Fruit fly (Drosophila melanogaster) whole organism, embryonic: ENCODE data around the gene NijC.

Experiments
- B-H2 ChIP-seq: fragments of 200-800 bp; sonication (Bioruptor generic); optimal IDR thresholded peaks from 2 replicates; lab custom pipeline; 2018; ENCODE audit warnings: missing biosample characterization, mild to moderate bottlenecking, missing genetic modification characterization
- BtbVII ChIP-seq: fragments of 200-800 bp; sonication (Bioruptor generic); optimal IDR thresholded peaks from 3 replicates; lab custom pipeline; 2017; ENCODE audit warnings: missing biosample characterization, mild to moderate bottlenecking, missing genetic modification characterization
- CG11504 ChIP-seq: fragments of 200-800 bp; sonication (Bioruptor generic); optimal IDR thresholded peaks from 3 replicates; lab custom pipeline; 2019; ENCODE audit warnings: missing biosample characterization, mild to moderate bottlenecking, missing genetic modification characterization, moderate library complexity
- CG13775 ChIP-seq: fragments of 200-800 bp; sonication (Bioruptor generic); optimal IDR thresholded peaks from 3 replicates; lab custom pipeline; 2017; ENCODE audit warnings: missing biosample characterization, mild to moderate bottlenecking, missing genetic modification characterization
- CG13894 ChIP-seq: fragments of 200-800 bp; sonication (Bioruptor generic); optimal IDR thresholded peaks from 3 replicates; lab custom pipeline; 2018; ENCODE audit warnings: missing biosample characterization, mild to moderate bottlenecking, missing genetic modification characterization, moderate library complexity
- CG14014 ChIP-seq: fragments of 200-800 bp; sonication (Bioruptor generic); IDR thresholded peaks from 2 replicates; pipeline ENCODE4 v1.3.6; 2022; ENCODE audit warnings: missing biosample characterization, missing genetic modification characterization
- CG15514 ChIP-seq: fragments of 200-800 bp; sonication (Bioruptor generic); optimal IDR thresholded peaks from 3 replicates; lab custom pipeline; 2017; ENCODE audit warnings: missing biosample characterization, missing genetic modification characterization, mild to moderate bottlenecking, moderate library complexity, missing genetic modification reagents
- CG17385 ChIP-seq: fragments of 200-800 bp; sonication (Bioruptor generic); optimal IDR thresholded peaks from 3 replicates; lab custom pipeline; 2018; ENCODE audit warnings: missing biosample characterization, mild to moderate bottlenecking, missing genetic modification characterization
- CG32532 ChIP-seq: fragments of 200-800 bp; sonication (Bioruptor generic); IDR thresholded peaks from 2 replicates; pipeline ENCODE4 v1.3.6; 2022; ENCODE audit warnings: missing biosample characterization, missing genetic modification characterization
- CG6254 ChIP-seq: fragments of 200-800 bp; sonication (Bioruptor generic); optimal IDR thresholded peaks from 3 replicates; lab custom pipeline; 2017; ENCODE audit warnings: mild to moderate bottlenecking, missing biosample characterization, missing genetic modification reagents, missing genetic modification characterization
- CG6854 ChIP-seq: fragments of 200-800 bp; sonication (Bioruptor generic); optimal IDR thresholded peaks from 3 replicates; lab custom pipeline; 2017; ENCODE audit warnings: missing biosample characterization, mild to moderate bottlenecking, missing genetic modification characterization
- CG7745 ChIP-seq: fragments of 200-800 bp; sonication (Bioruptor generic); optimal IDR thresholded peaks from 2 replicates; lab custom pipeline; 2018; ENCODE audit warnings: missing biosample characterization, mild to moderate bottlenecking, missing genetic modification characterization, moderate library complexity
- CG8290 ChIP-seq, 3 experiments: fragments of 200-800 bp; sonication (Bioruptor generic); optimal IDR thresholded peaks; 2 replicates each; lab custom pipeline; 2016 to 2019; ENCODE audit warnings: missing biosample characterization in 3 of 3, missing genetic modification characterization in 3 of 3, mild to moderate bottlenecking in 2 of 3, moderate library complexity in 1 of 3
- CG8359 ChIP-seq: fragments of 200-800 bp; sonication (Bioruptor generic); optimal IDR thresholded peaks from 2 replicates; lab custom pipeline; 2017; ENCODE audit warnings: missing biosample characterization, mild to moderate bottlenecking, missing genetic modification characterization, borderline replicate concordance
- CG9215 ChIP-seq: fragments of 200-800 bp; sonication (Bioruptor generic); IDR thresholded peaks from 2 replicates; pipeline ENCODE4 v1.3.6; 2022; ENCODE audit warnings: missing biosample characterization, missing genetic modification characterization
- CG9727 ChIP-seq: fragments of 200-800 bp; sonication (Bioruptor generic); optimal IDR thresholded peaks from 3 replicates; lab custom pipeline; 2017; ENCODE audit warnings: missing biosample characterization, mild to moderate bottlenecking, missing genetic modification characterization
- CG9817 ChIP-seq: fragments of 200-800 bp; sonication (Bioruptor generic); optimal IDR thresholded peaks from 2 replicates; lab custom pipeline; 2018; ENCODE audit warnings: missing biosample characterization, mild to moderate bottlenecking, missing genetic modification characterization, moderate library complexity
- CG9932 ChIP-seq: fragments of 200-800 bp; sonication (Bioruptor generic); IDR thresholded peaks from 2 replicates; pipeline ENCODE4 v1.3.6; 2022; ENCODE audit warnings: missing biosample characterization, missing genetic modification characterization
- CrebB ChIP-seq: fragments of 200-800 bp; sonication (Bioruptor generic); optimal IDR thresholded peaks from 3 replicates; lab custom pipeline; 2018; ENCODE audit warnings: missing biosample characterization, mild to moderate bottlenecking, missing genetic modification characterization
- Dfd ChIP-seq, 2 experiments: fragments of >200 bp; optimal IDR thresholded peaks; 2 replicates each; lab custom pipeline; 2017; ENCODE audit warnings: missing biosample characterization in 2 of 2, missing genetic modification characterization in 2 of 2
- Gsc ChIP-seq: fragments of 200-800 bp; sonication (Bioruptor generic); IDR thresholded peaks from 2 replicates; pipeline ENCODE4 v1.3.6; 2022; ENCODE audit warnings: missing biosample characterization, missing genetic modification characterization
- HHEX ChIP-seq: fragments of 200-800 bp; sonication (Bioruptor generic); optimal IDR thresholded peaks from 3 replicates; lab custom pipeline; 2017; ENCODE audit warnings: missing biosample characterization, mild to moderate bottlenecking, missing genetic modification characterization, missing genetic modification reagents
- HLH54F ChIP-seq: fragments of 200-800 bp; sonication (Bioruptor generic); optimal IDR thresholded peaks from 3 replicates; lab custom pipeline; 2016; ENCODE audit warnings: missing biosample characterization, missing genetic modification characterization
- Hand ChIP-seq: fragments of 200-800 bp; sonication (Bioruptor generic); optimal IDR thresholded peaks from 2 replicates; lab custom pipeline; 2017; ENCODE audit warnings: mild to moderate bottlenecking, missing biosample characterization, missing genetic modification reagents, missing genetic modification characterization
- Lim3 ChIP-seq: fragments of 200-800 bp; sonication (Bioruptor generic); IDR thresholded peaks from 2 replicates; pipeline ENCODE4 v1.3.6; 2022; ENCODE audit warnings: missing biosample characterization, missing genetic modification characterization
- Med ChIP-seq: fragments of 200-800 bp; sonication (Bioruptor generic); peaks from one replicate; lab custom pipeline; 2016; ENCODE audit warnings: missing biosample characterization, missing genetic modification characterization, mild to moderate bottlenecking, inconsistent platforms, moderate library complexity
- Meics ChIP-seq: fragments of 200-800 bp; sonication (Bioruptor generic); optimal IDR thresholded peaks from 2 replicates; lab custom pipeline; 2017; ENCODE audit warnings: missing biosample characterization, mild to moderate bottlenecking, missing genetic modification characterization
- Tbp ChIP-seq: fragments of >200 bp; optimal IDR thresholded peaks from 2 replicates; lab custom pipeline; 2018; ENCODE audit warnings: missing biosample characterization, missing genetic modification characterization
- Xbp1 ChIP-seq: fragments of 200-800 bp; sonication (Bioruptor generic); optimal IDR thresholded peaks from 3 replicates; lab custom pipeline; 2016; ENCODE audit warnings: missing biosample characterization, mild to moderate bottlenecking, missing genetic modification characterization
- YL-1 ChIP-seq: fragments of 200-800 bp; sonication (Bioruptor generic); optimal IDR thresholded peaks from 3 replicates; lab custom pipeline; 2017; ENCODE audit warnings: missing biosample characterization, mild to moderate bottlenecking, missing genetic modification characterization
- abd-A ChIP-seq: fragments of 200-800 bp; sonication (Bioruptor generic); optimal IDR thresholded peaks from 3 replicates; lab custom pipeline; 2019; ENCODE audit warnings: missing biosample characterization, mild to moderate bottlenecking, missing genetic modification characterization, moderate library complexity
- al ChIP-seq: fragments of 200-800 bp; sonication (Bioruptor generic); IDR thresholded peaks from 2 replicates; pipeline ENCODE4 v1.3.6; 2022; ENCODE audit warnings: missing biosample characterization, missing genetic modification characterization
- ash1 ChIP-seq: fragments of 200-800 bp; sonication (Bioruptor generic); optimal IDR thresholded peaks from 2 replicates; lab custom pipeline; 2018; ENCODE audit warnings: missing biosample characterization, mild to moderate bottlenecking, missing genetic modification characterization
- cg ChIP-seq: fragments of 200-800 bp; sonication (Bioruptor generic); optimal IDR thresholded peaks from 3 replicates; lab custom pipeline; 2019; ENCODE audit warnings: missing biosample characterization, mild to moderate bottlenecking, missing genetic modification characterization, moderate library complexity
- crc ChIP-seq: fragments of 200-800 bp; sonication (Bioruptor generic); optimal IDR thresholded peaks from 2 replicates; lab custom pipeline; 2016; ENCODE audit warnings: missing biosample characterization, missing genetic modification characterization
- dysf ChIP-seq: fragments of 200-800 bp; sonication (Bioruptor generic); IDR thresholded peaks from 3 replicates; pipeline ENCODE4 v1.3.6; 2022; ENCODE audit warnings: missing biosample characterization, missing genetic modification characterization
- gce ChIP-seq: fragments of 200-800 bp; sonication (Bioruptor generic); IDR thresholded peaks from 3 replicates; pipeline ENCODE4 v1.3.6; 2022; ENCODE audit warnings: missing biosample characterization, missing genetic modification characterization
- gro ChIP-seq: fragments of 200-800 bp; sonication (Bioruptor generic); optimal IDR thresholded peaks from 2 replicates; lab custom pipeline; 2016; ENCODE audit warnings: missing biosample characterization, missing genetic modification characterization
- ham ChIP-seq: fragments of 200-800 bp; sonication (Bioruptor generic); IDR thresholded peaks from 2 replicates; pipeline ENCODE4 v1.3.6; 2022; ENCODE audit warnings: missing biosample characterization, missing genetic modification characterization
- luna ChIP-seq: fragments of 200-800 bp; sonication (Bioruptor generic); optimal IDR thresholded peaks from 2 replicates; lab custom pipeline; 2016; ENCODE audit warnings: missing biosample characterization, missing genetic modification characterization
- mirr ChIP-seq: fragments of 200-800 bp; sonication (Bioruptor generic); optimal IDR thresholded peaks from 3 replicates; lab custom pipeline; 2018; ENCODE audit warnings: missing biosample characterization, mild to moderate bottlenecking, missing genetic modification characterization
- schlank ChIP-seq: fragments of 200-800 bp; sonication (Bioruptor generic); optimal IDR thresholded peaks from 2 replicates; lab custom pipeline; 2018; ENCODE audit warnings: missing biosample characterization, mild to moderate bottlenecking, missing genetic modification characterization
- sd ChIP-seq: fragments of 200-800 bp; sonication (Bioruptor generic); optimal IDR thresholded peaks from 3 replicates; lab custom pipeline; 2018; ENCODE audit warnings: missing biosample characterization, mild to moderate bottlenecking, missing genetic modification characterization, moderate library complexity
- sens ChIP-seq: fragments of 200-800 bp; sonication (Bioruptor generic); peaks from one replicate; lab custom pipeline; 2016; ENCODE audit warnings: missing biosample characterization, missing genetic modification characterization
- sna ChIP-seq: fragments of 200-800 bp; sonication (Bioruptor generic); IDR thresholded peaks from 2 replicates; pipeline ENCODE4 v1.3.6; 2022; ENCODE audit warnings: missing biosample characterization, missing genetic modification characterization; ENCODE audit not compliant: partially characterized antibody
- sug ChIP-seq: fragments of 200-800 bp; optimal IDR thresholded peaks from 2 replicates; lab custom pipeline; 2019; ENCODE audit warnings: missing biosample characterization, mild to moderate bottlenecking, missing genetic modification characterization, moderate library complexity
- tna ChIP-seq: fragments of 200-800 bp; sonication (Bioruptor generic); IDR thresholded peaks from 2 replicates; pipeline ENCODE4 v1.3.6; 2022; ENCODE audit warnings: missing biosample characterization, missing genetic modification characterization; ENCODE audit not compliant: partially characterized antibody
- toy ChIP-seq: fragments of 200-800 bp; sonication (Bioruptor generic); IDR thresholded peaks from 2 replicates; pipeline ENCODE4 v1.3.6; 2022; ENCODE audit warnings: missing biosample characterization, missing genetic modification characterization
- unc-4 ChIP-seq: fragments of 200-800 bp; sonication (Bioruptor generic); IDR thresholded peaks from 2 replicates; pipeline ENCODE4 v1.3.6; 2022; ENCODE audit warnings: missing biosample characterization, missing genetic modification characterization; ENCODE audit not compliant: partially characterized antibody

The NijC gene

dm6 chr3R:12656946-12657566 is 37.9 kb upstream of the NijC start (continued):
- TF ChIP-seq gro (GFP tag; lab: Kevin White, UChicago) (peak; percentile 0), schlank (tag; lab: Kevin White, UChicago) (no peak), Med (GFP tag; lab: Kevin White, UChicago) (peak; percentile 71), ham (GFP tag; lab: Robert Waterston, UW) (no peak), CG8359 (GFP tag; lab: Kevin White, UChicago) (no peak), CrebB (tag; lab: Kevin White, UChicago) (no peak), CG13775 (no peak), sna (GFP tag; lab: Robert Waterston, UW) (no peak), luna (GFP tag; lab: Kevin White, UChicago) (no peak), CG15514 (GFP tag; lab: Kevin White, UChicago) (peak; percentile 51), CG8290 (GFP tag; optimal IDR thresholded peaks at IDR 0.05; lab: Kevin White, UChicago) (no peak), CG8290 (tag; optimal IDR thresholded peaks at IDR 0.05; lab: Kevin White, UChicago) (peak in 1 of 2 experiments; percentile 60), CG9215 (GFP tag; lab: Robert Waterston, UW) (no peak), cg (GFP tag; lab: Kevin White, UChicago) (no peak), Xbp1 (GFP tag; lab: Kevin White, UChicago) (no peak), Lim3 (no peak), sug (no peak), sd (peak; percentile 76), al (GFP tag; lab: Robert Waterston, UW) (peak; percentile 47; the same call in 1 of the 2 replicates), CG6254 (no peak), CG9727 (GFP tag; lab: Kevin White, UChicago) (no peak), BtbVII (GFP tag; lab: Kevin White, UChicago) (peak; percentile 43), tna (GFP tag; lab: Robert Waterston, UW) (no peak), abd-A (tag; lab: Kevin White, UChicago) (peak; percentile 12), YL-1 (no peak), CG11504 (tag; lab: Kevin White, UChicago) (no peak), Dfd (GFP tag; optimal IDR thresholded peaks at IDR 0.05; lab: Kevin White, UChicago) (no peak), sens (peak; percentile 76), CG9817 (tag; lab: Kevin White, UChicago) (peak; percentile 24), mirr (GFP tag; lab: Kevin White, UChicago) (peak; percentile 27), unc-4 (GFP tag; lab: Robert Waterston, UW) (no peak), CG6854 (GFP tag; lab: Kevin White, UChicago) (peak; percentile 28), gce (GFP tag; lab: Robert Waterston, UW) (no peak), toy (GFP tag; lab: Robert Waterston, UW) (no peak), dysf (peak; percentile 27; the same call in 1 of the 3 replicates), Hand (GFP tag; lab: Kevin White, UChicago) (peak; percentile 38), Meics (GFP tag; lab: Kevin White, UChicago) (peak; percentile 30), CG17385 (GFP tag; lab: Kevin White, UChicago) (no peak), CG9932 (GFP tag; lab: Robert Waterston, UW) (peak; percentile 71), HHEX (peak; percentile 37), CG13894 (tag; lab: Kevin White, UChicago) (no peak), HLH54F (GFP tag; lab: Kevin White, UChicago) (no peak), Gsc (GFP tag; lab: Robert Waterston, UW) (no peak), CG32532 (0 out of 2 replicates have a peak, but pooled peaks have one; percentile 5), crc (GFP tag; lab: Kevin White, UChicago) (no peak), CG7745 (no peak), Tbp (no peak), ash1 (no peak), B-H2 (GFP tag; lab: Kevin White, UChicago) (peak; percentile 29), CG14014 (no peak)
